Worm (Caenorhabditis elegans) whole organism, young adult: ENCODE data around the gene C46F11.6.

Experiments used
- B0261.1 ChIP-seq: sonication (generic microtip); optimal IDR thresholded peaks from 2 replicates; lab custom pipeline; 2016; ENCODE audit warnings: mild to moderate bottlenecking, missing genetic modification characterization, moderate library complexity, missing compliant biosample characterization
- D2030.7 ChIP-seq: fragments of 200-800 bp; sonication (Bioruptor generic); IDR thresholded peaks from 2 replicates; pipeline ENCODE4 v1.3.6; 2022; ENCODE audit warnings: missing genetic modification reagents, missing genetic modification characterization, missing compliant biosample characterization
- F10E7.11 ChIP-seq: sonication (generic microtip); optimal IDR thresholded peaks from 2 replicates; lab custom pipeline; 2017; ENCODE audit warnings: mild to moderate bottlenecking, missing genetic modification characterization, moderate library complexity, missing compliant biosample characterization
- F23B12.7 ChIP-seq: sonication (generic microtip); optimal IDR thresholded peaks from 2 replicates; lab custom pipeline; 2017; ENCODE audit warnings: missing genetic modification characterization, mild to moderate bottlenecking, missing compliant biosample characterization, antibody characterized with exemption, moderate library complexity; ENCODE audit not compliant: insufficient read depth
- F33H1.4 ChIP-seq: fragments of 200-800 bp; sonication (Bioruptor generic); IDR thresholded peaks from 2 replicates; pipeline ENCODE4 v1.3.6; 2022; ENCODE audit warnings: missing genetic modification reagents, missing genetic modification characterization, missing compliant biosample characterization
- F37B4.10 ChIP-seq: fragments of 200-800 bp; sonication (Bioruptor generic); IDR thresholded peaks from 2 replicates; pipeline ENCODE4 v1.3.6; 2022; ENCODE audit warnings: missing genetic modification characterization, missing compliant biosample characterization
- F49E8.2 ChIP-seq: sonication (generic microtip); optimal IDR thresholded peaks from 3 replicates; lab custom pipeline; 2017; ENCODE audit warnings: missing genetic modification characterization, mild to moderate bottlenecking, missing compliant biosample characterization, antibody characterized with exemption, moderate library complexity; ENCODE audit not compliant: insufficient read depth
- F55B11.4 ChIP-seq: sonication (generic microtip); optimal IDR thresholded peaks from 2 replicates; lab custom pipeline; 2016; ENCODE audit warnings: missing compliant biosample characterization, missing genetic modification characterization, borderline replicate concordance; ENCODE audit not compliant: insufficient read depth
- K12H6.12 ChIP-seq: fragments of 200-800 bp; sonication (Bioruptor generic); optimal IDR thresholded peaks from 2 replicates; lab custom pipeline; 2018; ENCODE audit warnings: mild to moderate bottlenecking, missing genetic modification characterization, missing compliant biosample characterization
- Y95B8A.8 ChIP-seq: fragments of 200-800 bp; sonication (Bioruptor generic); IDR thresholded peaks from 2 replicates; pipeline ENCODE4 v1.3.6; 2022; ENCODE audit warnings: missing genetic modification reagents, missing genetic modification characterization, missing compliant biosample characterization
- aptf-2 ChIP-seq: fragments of 200-800 bp; sonication (Bioruptor generic); conservative IDR thresholded peaks from 2 replicates; pipeline ENCODE4 v1.3.6; 2022; ENCODE audit warnings: missing genetic modification reagents, missing genetic modification characterization, missing compliant biosample characterization
- atf-7 ChIP-seq: sonication (generic microtip); optimal IDR thresholded peaks from 2 replicates; lab custom pipeline; 2017; ENCODE audit warnings: mild to moderate bottlenecking, missing genetic modification characterization, missing compliant biosample characterization
- attf-3 ChIP-seq: fragments of 200-800 bp; sonication (Bioruptor generic); conservative IDR thresholded peaks from 2 replicates; pipeline ENCODE4 v1.3.6; 2022; ENCODE audit warnings: missing genetic modification reagents, missing genetic modification characterization, missing compliant biosample characterization
- attf-5 ChIP-seq: fragments of 200-800 bp; sonication (Bioruptor generic); optimal IDR thresholded peaks from 2 replicates; lab custom pipeline; 2018; ENCODE audit warnings: mild to moderate bottlenecking, missing genetic modification characterization, missing compliant biosample characterization
- bed-2 ChIP-seq: fragments of 200-800 bp; sonication (Bioruptor generic); IDR thresholded peaks from 2 replicates; pipeline ENCODE4 v1.3.6; 2022; ENCODE audit warnings: missing genetic modification reagents, missing genetic modification characterization, missing compliant biosample characterization
- cebp-1 ChIP-seq, 2 experiments: fragments of 200-800 bp in 1 of 2; sonication (Bioruptor generic) in 1 of 2; sonication (generic microtip) in 1 of 2; IDR thresholded peaks in 1 of 2; optimal IDR thresholded peaks in 1 of 2; 2 replicates each; pipeline versions ENCODE4 v1.3.6 to Lab custom; 2017 to 2022; ENCODE audit warnings: missing compliant biosample characterization in 2 of 2, missing genetic modification characterization in 2 of 2, mild to moderate bottlenecking in 1 of 2, missing genetic modification reagents in 1 of 2, moderate library complexity in 1 of 2
- ceh-40 ChIP-seq: fragments of 200-800 bp; sonication (Bioruptor generic); IDR thresholded peaks from 2 replicates; pipeline ENCODE4 v1.3.6; 2022; ENCODE audit warnings: missing genetic modification characterization, missing compliant biosample characterization
- efl-1 ChIP-seq: fragments of 150-350 bp; optimal IDR thresholded peaks from 2 replicates; lab custom pipeline; 2014; ENCODE audit warnings: missing biosample characterization, missing genetic modification reagents, missing genetic modification characterization
- hmg-1.2 ChIP-seq: fragments of 200-800 bp; sonication (Bioruptor generic); IDR thresholded peaks from 2 replicates; pipeline ENCODE4 v1.3.6; 2022; ENCODE audit warnings: missing genetic modification reagents, missing genetic modification characterization, missing compliant biosample characterization
- lag-1 ChIP-seq: fragments of 200-800 bp; sonication (Bioruptor generic); IDR thresholded peaks from 2 replicates; pipeline ENCODE4 v1.3.6; 2022; ENCODE audit warnings: missing genetic modification reagents, missing genetic modification characterization, missing compliant biosample characterization
- let-607 ChIP-seq, 2 experiments: fragments of 200-800 bp in 1 of 2; sonication (Bioruptor generic) in 1 of 2; sonication (generic microtip) in 1 of 2; optimal IDR thresholded peaks; 2 replicates each; lab custom pipeline; 2016 to 2018; ENCODE audit warnings: mild to moderate bottlenecking in 2 of 2, missing compliant biosample characterization in 2 of 2, missing genetic modification characterization in 2 of 2, moderate library complexity in 2 of 2, missing genotype in 1 of 2
- lin-26 ChIP-seq: fragments of 200-800 bp; sonication (Bioruptor generic); IDR thresholded peaks from 2 replicates; pipeline ENCODE4 v1.3.6; 2022; ENCODE audit warnings: missing genetic modification reagents, missing genetic modification characterization, missing compliant biosample characterization
- lin-40 ChIP-seq: sonication (generic microtip); optimal IDR thresholded peaks from 2 replicates; lab custom pipeline; 2016; ENCODE audit warnings: missing genetic modification characterization, mild to moderate bottlenecking, missing compliant biosample characterization, missing genotype, missing genetic modification reagents
- lin-54 ChIP-seq: fragments of 200-800 bp; sonication (Bioruptor generic); optimal IDR thresholded peaks from 2 replicates; lab custom pipeline; 2018; ENCODE audit warnings: mild to moderate bottlenecking, missing genetic modification characterization, missing compliant biosample characterization
- madf-10 ChIP-seq: sonication (generic microtip); optimal IDR thresholded peaks from 2 replicates; lab custom pipeline; 2016; ENCODE audit warnings: mild to moderate bottlenecking, missing genetic modification characterization, missing compliant biosample characterization
- madf-6 ChIP-seq: fragments of 200-800 bp; sonication (Bioruptor generic); IDR thresholded peaks from 2 replicates; pipeline ENCODE4 v1.3.6; 2022; ENCODE audit warnings: missing genetic modification reagents, missing genetic modification characterization, missing compliant biosample characterization
- mcd-1 ChIP-seq: fragments of 200-800 bp; sonication (Bioruptor generic); IDR thresholded peaks from 2 replicates; pipeline ENCODE4 v1.3.6; 2022; ENCODE audit warnings: missing genetic modification reagents, missing genetic modification characterization, missing compliant biosample characterization
- nfya-1 ChIP-seq: sonication (generic microtip); optimal IDR thresholded peaks from 2 replicates; lab custom pipeline; 2017; ENCODE audit warnings: antibody characterized with exemption, missing compliant biosample characterization, missing genetic modification characterization, borderline replicate concordance; ENCODE audit not compliant: insufficient read depth
- nfyb-1 ChIP-seq: fragments of 200-800 bp; sonication (Bioruptor generic); IDR thresholded peaks from 2 replicates; pipeline ENCODE4 v1.3.6; 2022; ENCODE audit warnings: missing genetic modification reagents, missing genetic modification characterization, missing compliant biosample characterization
- nhr-80 ChIP-seq: sonication (generic microtip); optimal IDR thresholded peaks from 2 replicates; lab custom pipeline; 2016; ENCODE audit warnings: missing genetic modification characterization, missing compliant biosample characterization
- nhr-90 ChIP-seq: sonication (generic microtip); optimal IDR thresholded peaks from 2 replicates; lab custom pipeline; 2016; ENCODE audit warnings: missing genotype, mild to moderate bottlenecking, missing genetic modification characterization, missing compliant biosample characterization
- pbrm-1 ChIP-seq: fragments of 200-800 bp; sonication (Bioruptor generic); IDR thresholded peaks from 2 replicates; pipeline ENCODE4 v1.3.6; 2022; ENCODE audit warnings: missing genetic modification reagents, missing genetic modification characterization, missing compliant biosample characterization
- rpc-1 ChIP-seq, 2 experiments: fragments of 150-350 bp in 1 of 2; sonication (generic microtip) in 1 of 2; optimal IDR thresholded peaks; 2 replicates each; lab custom pipeline; 2014 to 2018; ENCODE audit warnings: missing biosample characterization in 1 of 2, missing genetic modification characterization in 1 of 2, missing genetic modification reagents in 1 of 2, missing genotype in 1 of 2
- snpc-4 ChIP-seq, 5 experiments: fragments of 150-350 bp in 1 of 5; sonication (generic microtip) in 4 of 5; optimal IDR thresholded peaks; 2 replicates each; lab custom pipeline; 2014 to 2018; ENCODE audit warnings: missing genetic modification characterization in 5 of 5, missing biosample characterization in 3 of 5, antibody characterized with exemption in 2 of 5, mild to moderate bottlenecking in 2 of 5, missing compliant biosample characterization in 2 of 5, missing genotype in 2 of 5, moderate library complexity in 2 of 5, missing genetic modification reagents in 1 of 5
- sptf-2 ChIP-seq: fragments of 200-800 bp; sonication (Bioruptor generic); optimal IDR thresholded peaks from 2 replicates; lab custom pipeline; 2018; ENCODE audit warnings: mild to moderate bottlenecking, missing genetic modification characterization, missing compliant biosample characterization
- tbp1 ChIP-seq: fragments of 200-800 bp; sonication (Bioruptor generic); optimal IDR thresholded peaks from 2 replicates; lab custom pipeline; 2018; ENCODE audit warnings: mild to moderate bottlenecking, missing genetic modification characterization, missing compliant biosample characterization
- tlf-1 ChIP-seq: fragments of 200-800 bp; sonication (Bioruptor generic); optimal IDR thresholded peaks from 2 replicates; lab custom pipeline; 2018; ENCODE audit warnings: mild to moderate bottlenecking, missing genetic modification characterization, missing compliant biosample characterization
- xnd-1 ChIP-seq: sonication (generic microtip); optimal IDR thresholded peaks from 2 replicates; lab custom pipeline; 2016; ENCODE audit warnings: missing genotype, missing genetic modification reagents, missing genetic modification characterization, missing compliant biosample characterization
- zfh-2 ChIP-seq: fragments of 200-800 bp; sonication (Bioruptor generic); conservative IDR thresholded peaks from 2 replicates; pipeline ENCODE4 v1.3.6; 2022; ENCODE audit warnings: missing genetic modification reagents, missing genetic modification characterization, missing compliant biosample characterization
- ztf-25 ChIP-seq: fragments of 200-800 bp; sonication (Bioruptor generic); IDR thresholded peaks from 2 replicates; pipeline ENCODE4 v1.3.6; 2022; ENCODE audit warnings: missing genetic modification reagents, missing genetic modification characterization, missing compliant biosample characterization

Gene C46F11.6

ce11 chrIII:3634873-3635272 lies 35.4 kb downstream of the C46F11.6 start:
- TF ChIP-seq nfya-1 (tag; lab: Kevin White, UChicago), result no peak
- peak; percentile 73 for TF ChIP-seq nfyb-1 (GFP tag; lab: Robert Waterston, UW)

DNA sequence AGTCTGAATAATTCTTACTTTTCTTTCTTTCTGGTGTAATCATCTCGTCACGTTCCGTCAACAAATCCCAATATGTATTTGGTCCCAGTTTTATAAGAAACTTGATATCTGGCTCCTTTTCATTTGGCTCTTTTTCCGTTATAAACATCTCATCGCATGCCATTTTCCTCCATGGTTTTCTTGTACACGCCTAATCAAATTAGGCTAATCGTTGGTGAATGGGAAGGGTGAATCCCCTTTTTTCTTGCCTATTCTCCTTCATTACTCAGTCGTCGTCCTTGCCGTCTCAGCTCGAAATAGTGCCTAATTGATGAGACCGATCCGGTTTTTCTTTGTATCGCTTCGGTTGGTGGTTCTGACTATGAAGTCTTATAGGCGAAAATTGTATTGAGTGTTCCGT lies 36.1 kb downstream of the C46F11.6 start:
- TF ChIP-seq xnd-1 (tag; lab: Kevin White, UChicago), result no peak
- no peak for TF ChIP-seq ceh-40
- TF ChIP-seq ztf-25 (GFP tag; lab: Robert Waterston, UW), result no peak
- no peak for TF ChIP-seq madf-6 (GFP tag; lab: Robert Waterston, UW)
- TF ChIP-seq rpc-1 (optimal IDR thresholded peaks at IDR 0.05; lab: Kevin White, UChicago), result no peak
- TF ChIP-seq rpc-1 (tag; optimal IDR thresholded peaks at IDR 0.05; lab: Kevin White, UChicago), result no peak
- TF ChIP-seq lag-1, result no peak
- TF ChIP-seq F55B11.4, result no peak
- no peak for TF ChIP-seq atf-7 (tag; lab: Kevin White, UChicago)
- no peak for TF ChIP-seq lin-26 (GFP tag; lab: Robert Waterston, UW)
- TF ChIP-seq F10E7.11 (tag; lab: Kevin White, UChicago), result no peak
- no peak for TF ChIP-seq pbrm-1
- no peak for TF ChIP-seq lin-54 (GFP tag; lab: Kevin White, UChicago)
- no peak for TF ChIP-seq Y95B8A.8 (GFP tag; lab: Robert Waterston, UW)
- no peak for TF ChIP-seq F37B4.10 (GFP tag; lab: Robert Waterston, UW)
- TF ChIP-seq tlf-1 (GFP tag; lab: Kevin White, UChicago), result no peak
- no peak for TF ChIP-seq aptf-2
- TF ChIP-seq K12H6.12, result no peak

DNA sequence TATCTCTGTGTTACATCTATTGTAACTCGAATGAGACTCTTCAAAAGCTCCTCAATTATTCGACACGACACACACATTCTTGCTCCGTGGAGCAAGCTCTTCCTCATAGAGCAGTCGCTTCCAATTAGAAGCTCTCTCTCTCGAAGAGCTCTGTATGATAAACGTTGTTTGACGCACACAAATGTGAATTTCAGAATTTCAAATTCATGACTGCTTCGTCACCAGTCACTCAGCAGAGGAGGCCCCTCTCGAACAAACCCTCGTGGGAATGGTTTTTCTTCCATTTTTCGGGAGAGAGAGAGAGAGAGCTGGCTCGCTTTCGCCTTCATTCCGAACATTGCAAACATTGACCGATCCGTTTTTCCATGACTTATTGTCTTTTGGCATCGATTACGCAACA lies 37.9 kb downstream of the C46F11.6 start:
- no peak for TF ChIP-seq B0261.1 (tag; lab: Kevin White, UChicago)
- no peak for TF ChIP-seq cebp-1 (GFP tag; IDR thresholded peaks at IDR 0.05; lab: Robert Waterston, UW)
- peak; percentile 8 for TF ChIP-seq cebp-1 (tag; optimal IDR thresholded peaks at IDR 0.05; lab: Kevin White, UChicago)
- TF ChIP-seq sptf-2 (GFP tag; lab: Kevin White, UChicago), result no peak

DNA sequence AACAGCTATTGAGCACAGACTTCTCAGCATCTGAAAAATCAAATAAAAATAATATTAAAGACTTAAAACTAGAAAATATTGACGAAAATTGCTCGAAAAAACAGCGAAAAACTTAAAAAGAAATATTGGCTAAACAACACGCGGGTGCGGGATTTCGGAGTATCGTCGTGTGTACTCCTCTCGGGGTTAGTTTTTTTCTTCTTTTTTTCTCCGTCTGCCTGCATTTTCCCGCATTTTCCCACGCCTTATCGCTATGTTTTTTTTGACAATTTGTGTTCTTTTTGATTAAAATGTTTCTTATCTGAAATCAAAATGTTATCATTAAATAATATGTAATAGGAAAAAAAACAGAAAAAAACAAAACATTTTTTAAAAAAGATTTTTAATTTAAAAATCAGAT lies 39.9 kb downstream of the C46F11.6 start, which contains the start of gene mrps-31:
Gene mrps-31 (minus strand): TSS at position 36 of the 400 bp plus-strand sequence.
- no peak for TF ChIP-seq F49E8.2 (tag; lab: Kevin White, UChicago)
- no peak for TF ChIP-seq cebp-1 (GFP tag; IDR thresholded peaks at IDR 0.05; lab: Robert Waterston, UW)
- TF ChIP-seq cebp-1 (tag; optimal IDR thresholded peaks at IDR 0.05; lab: Kevin White, UChicago), result peak; percentile 49
- TF ChIP-seq attf-3 (GFP tag; lab: Robert Waterston, UW), result peak; percentile 97
- TF ChIP-seq D2030.7 (GFP tag; lab: Robert Waterston, UW), result no peak
- no peak for TF ChIP-seq K12H6.12
- TF ChIP-seq F23B12.7 (tag; lab: Kevin White, UChicago), result peak; percentile 32
- TF ChIP-seq nhr-80, result peak; percentile 81
- TF ChIP-seq snpc-4 (GFP tag; optimal IDR thresholded peaks at IDR 0.05; lab: Kevin White, UChicago), result no peak
- peak in 1 of 4 experiments; percentile 7 for TF ChIP-seq snpc-4 (tag; optimal IDR thresholded peaks at IDR 0.05; lab: Kevin White, UChicago)
- no peak for TF ChIP-seq bed-2
- TF ChIP-seq tbp1 (GFP tag; lab: Kevin White, UChicago), result peak; percentile 14
- TF ChIP-seq madf-6 (GFP tag; lab: Robert Waterston, UW), result 0 out of 2 replicates have a peak, but pooled peaks have one; percentile 28
- peak; percentile 17 for TF ChIP-seq madf-10 (tag; lab: Kevin White, UChicago)
- 0 out of 2 replicates have a peak, but pooled peaks have one; percentile 21 for TF ChIP-seq mcd-1 (GFP tag; lab: Robert Waterston, UW)
- TF ChIP-seq lin-40 (tag; lab: Kevin White, UChicago), result peak; percentile 39
- peak; percentile 2 for TF ChIP-seq nhr-90
- peak; percentile 16 for TF ChIP-seq attf-5 (GFP tag; lab: Kevin White, UChicago)
- TF ChIP-seq zfh-2, result no peak
- peak; percentile 38 for TF ChIP-seq efl-1 (GFP tag; lab: Kevin White, UChicago)
- no peak for TF ChIP-seq F33H1.4 (GFP tag; lab: Robert Waterston, UW)
- TF ChIP-seq sptf-2 (GFP tag; lab: Kevin White, UChicago), result no peak
- peak in 1 of 2 experiments; percentile 25 for TF ChIP-seq let-607 (tag; optimal IDR thresholded peaks at IDR 0.05; lab: Kevin White, UChicago)
- no peak; the same call in 1 of the 2 replicates for TF ChIP-seq hmg-1.2 (GFP tag; lab: Robert Waterston, UW)
- TF ChIP-seq, all 124 proteins: peak for 14
